Worm (Caenorhabditis elegans) whole organism, L1 larva: ENCODE measurements around the gene C56G2.5.

Source experiments
- C04F5.9 ChIP-seq: sonication (generic microtip); optimal IDR thresholded peaks from 2 replicates; lab custom pipeline; 2016; ENCODE audit warnings: missing genetic modification characterization, missing compliant biosample characterization
- C16A3.4 ChIP-seq: fragments of 150-350 bp; optimal IDR thresholded peaks from 2 replicates; lab custom pipeline; 2014; ENCODE audit warnings: missing biosample characterization, missing genetic modification characterization
- F16B12.6 ChIP-seq: fragments of 150-350 bp; optimal IDR thresholded peaks from 2 replicates; lab custom pipeline; 2014; ENCODE audit warnings: missing biosample characterization, missing genetic modification characterization
- Y116A8C.19 ChIP-seq: sonication (generic microtip); optimal IDR thresholded peaks from 2 replicates; lab custom pipeline; 2016; ENCODE audit warnings: missing compliant biosample characterization, missing genetic modification characterization, borderline replicate concordance
- blmp-1 ChIP-seq: fragments of 150-350 bp; optimal IDR thresholded peaks from 2 replicates; lab custom pipeline; 2014; ENCODE audit warnings: missing biosample characterization, missing genetic modification characterization
- ceh-82 ChIP-seq, 3 experiments: fragments of 150-350 bp in 1 of 3; sonication (generic microtip) in 2 of 3; optimal IDR thresholded peaks; 2 replicates each; lab custom pipeline; 2014 to 2017; ENCODE audit warnings: missing biosample characterization in 3 of 3, missing genetic modification characterization in 3 of 3
- dpl-1 ChIP-seq, 3 experiments: fragments of 150-350 bp in 2 of 3; sonication (generic microtip) in 1 of 3; optimal IDR thresholded peaks; 2 replicates each; lab custom pipeline; 2014 to 2017; ENCODE audit warnings: missing biosample characterization in 3 of 3, missing genetic modification characterization in 3 of 3, missing genetic modification reagents in 3 of 3
- dsc-1 ChIP-seq: sonication (generic microtip); optimal IDR thresholded peaks from 2 replicates; lab custom pipeline; 2016; ENCODE audit warnings: mild to moderate bottlenecking, missing genetic modification characterization, missing compliant biosample characterization
- efl-1 ChIP-seq, 4 experiments: fragments of 150-350 bp; optimal IDR thresholded peaks in 3 of 4; peaks in 1 of 4; 1 replicate in 1 of 4; 2 replicates in 3 of 4; lab custom pipeline; 2014; ENCODE audit warnings: missing biosample characterization in 2 of 4, missing genetic modification characterization in 2 of 4, missing genetic modification reagents in 2 of 4
- elt-3 ChIP-seq, 6 experiments: fragments of 150-350 bp in 1 of 6; sonication (generic microtip); optimal IDR thresholded peaks; 2 replicates each; lab custom pipeline; 2017 to 2018; ENCODE audit warnings: missing biosample characterization in 6 of 6, missing genetic modification characterization in 6 of 6, inconsistent platforms in 1 of 6
- ets-5 ChIP-seq: fragments of 200-800 bp; sonication (Bioruptor generic); IDR thresholded peaks from 2 replicates; pipeline ENCODE4 v1.3.6; 2022; ENCODE audit warnings: missing genetic modification characterization, missing compliant biosample characterization
- fos-1 ChIP-seq: fragments of 150-350 bp; optimal IDR thresholded peaks from 2 replicates; lab custom pipeline; 2014; ENCODE audit warnings: missing biosample characterization, missing genetic modification characterization
- grh-1 ChIP-seq: fragments of 200-800 bp; sonication (Bioruptor generic); IDR thresholded peaks from 2 replicates; pipeline ENCODE4 v1.3.6; 2022; ENCODE audit warnings: missing genetic modification reagents, missing genetic modification characterization, missing compliant biosample characterization
- irx-1 ChIP-seq: sonication (generic microtip); optimal IDR thresholded peaks from 2 replicates; lab custom pipeline; 2016; ENCODE audit warnings: missing genetic modification characterization, missing compliant biosample characterization
- isw-1 ChIP-seq: fragments of 200-800 bp; sonication (Bioruptor generic); IDR thresholded peaks from 2 replicates; pipeline ENCODE4 v1.3.6; 2022; ENCODE audit warnings: missing genetic modification characterization, missing compliant biosample characterization
- jun-1 ChIP-seq: fragments of 150-350 bp; optimal IDR thresholded peaks from 2 replicates; lab custom pipeline; 2014; ENCODE audit warnings: missing biosample characterization, missing genetic modification reagents, missing genetic modification characterization
- lin-13 ChIP-seq: fragments of 150-350 bp; optimal IDR thresholded peaks from 2 replicates; lab custom pipeline; 2014; ENCODE audit warnings: missing biosample characterization, missing genetic modification reagents, missing genetic modification characterization
- lin-14 ChIP-seq: fragments of 200-800 bp; sonication (Bioruptor generic); optimal IDR thresholded peaks from 2 replicates; lab custom pipeline; 2018; ENCODE audit warnings: mild to moderate bottlenecking, missing genetic modification characterization, moderate library complexity, missing compliant biosample characterization
- lin-35 ChIP-seq, 2 experiments: fragments of 150-350 bp; optimal IDR thresholded peaks; 2 replicates each; lab custom pipeline; 2014; ENCODE audit warnings: missing biosample characterization in 2 of 2, missing genetic modification characterization in 2 of 2, missing genetic modification reagents in 2 of 2
- lin-39 ChIP-seq: fragments of 150-350 bp; optimal IDR thresholded peaks from 2 replicates; lab custom pipeline; 2014; ENCODE audit warnings: missing biosample characterization, missing genetic modification reagents, missing genetic modification characterization
- lir-3 ChIP-seq: sonication (generic microtip); optimal IDR thresholded peaks from 2 replicates; lab custom pipeline; 2016; ENCODE audit warnings: mild to moderate bottlenecking, missing genetic modification characterization, moderate library complexity, missing compliant biosample characterization; ENCODE audit not compliant: poor library complexity
- lsy-2 ChIP-seq, 2 experiments: fragments of 150-350 bp; optimal IDR thresholded peaks; 2 replicates each; lab custom pipeline; 2014; ENCODE audit warnings: missing biosample characterization in 2 of 2, missing genetic modification characterization in 2 of 2
- mdl-1 ChIP-seq, 2 experiments: fragments of 150-350 bp; optimal IDR thresholded peaks; 2 replicates each; lab custom pipeline; 2014 to 2017; ENCODE audit warnings: missing biosample characterization in 2 of 2, missing genetic modification characterization in 2 of 2, inconsistent platforms in 1 of 2
- nhr-20 ChIP-seq: sonication (generic microtip); optimal IDR thresholded peaks from 2 replicates; lab custom pipeline; 2016; ENCODE audit warnings: mild to moderate bottlenecking, missing genetic modification characterization, missing compliant biosample characterization
- nhr-237 ChIP-seq: fragments of 150-350 bp; optimal IDR thresholded peaks from 2 replicates; lab custom pipeline; 2014; ENCODE audit warnings: missing biosample characterization, missing genetic modification characterization
- nhr-28 ChIP-seq: fragments of 150-350 bp; optimal IDR thresholded peaks from 2 replicates; lab custom pipeline; 2014; ENCODE audit warnings: missing biosample characterization, missing genetic modification characterization
- nhr-47 ChIP-seq: sonication (generic microtip); optimal IDR thresholded peaks from 2 replicates; lab custom pipeline; 2016; ENCODE audit warnings: mild to moderate bottlenecking, missing genetic modification characterization, moderate library complexity, missing compliant biosample characterization
- nhr-71 ChIP-seq: sonication (generic microtip); optimal IDR thresholded peaks from 2 replicates; lab custom pipeline; 2016; ENCODE audit warnings: mild to moderate bottlenecking, missing genetic modification characterization, moderate library complexity, missing compliant biosample characterization
- nhr-76 ChIP-seq: sonication (generic microtip); optimal IDR thresholded peaks from 2 replicates; lab custom pipeline; 2017; ENCODE audit warnings: missing biosample characterization, missing genetic modification characterization
- nhr-77 ChIP-seq: fragments of 150-350 bp; optimal IDR thresholded peaks from 2 replicates; lab custom pipeline; 2014; ENCODE audit warnings: missing biosample characterization, missing genetic modification characterization
- rnt-1 ChIP-seq: sonication (generic microtip); optimal IDR thresholded peaks from 2 replicates; lab custom pipeline; 2016; ENCODE audit warnings: mild to moderate bottlenecking, missing genetic modification characterization, moderate library complexity, missing compliant biosample characterization
- skn-1 ChIP-seq: fragments of 150-350 bp; optimal IDR thresholded peaks from 2 replicates; lab custom pipeline; 2014; ENCODE audit warnings: missing biosample characterization, missing genetic modification characterization
- snpc-4 ChIP-seq: fragments of 150-350 bp; optimal IDR thresholded peaks from 2 replicates; lab custom pipeline; 2014; ENCODE audit warnings: missing biosample characterization, missing genetic modification characterization
- snu-23 ChIP-seq: sonication (generic microtip); optimal IDR thresholded peaks from 2 replicates; lab custom pipeline; 2016; ENCODE audit warnings: missing genetic modification characterization, missing compliant biosample characterization
- sup-37 ChIP-seq: fragments of 200-800 bp; sonication (Bioruptor generic); optimal IDR thresholded peaks from 2 replicates; lab custom pipeline; 2018; ENCODE audit warnings: mild to moderate bottlenecking, missing genetic modification characterization, missing compliant biosample characterization
- swsn-7 ChIP-seq: sonication (generic microtip); optimal IDR thresholded peaks from 2 replicates; lab custom pipeline; 2016; ENCODE audit warnings: missing genetic modification characterization, missing compliant biosample characterization
- tbx-2 ChIP-seq: sonication (generic microtip); optimal IDR thresholded peaks from 2 replicates; lab custom pipeline; 2016; ENCODE audit warnings: missing genetic modification characterization, missing compliant biosample characterization
- unc-130 ChIP-seq: fragments of 150-350 bp; optimal IDR thresholded peaks from 2 replicates; lab custom pipeline; 2017; ENCODE audit warnings: missing biosample characterization, missing genetic modification characterization, inconsistent platforms
- xbp-1 ChIP-seq: sonication (generic microtip); optimal IDR thresholded peaks from 2 replicates; lab custom pipeline; 2016; ENCODE audit warnings: missing genetic modification characterization, missing compliant biosample characterization
- ztf-4 ChIP-seq: fragments of 150-350 bp; optimal IDR thresholded peaks from 2 replicates; lab custom pipeline; 2014; ENCODE audit warnings: missing biosample characterization, missing genetic modification characterization

C56G2.5 gene

DNA sequence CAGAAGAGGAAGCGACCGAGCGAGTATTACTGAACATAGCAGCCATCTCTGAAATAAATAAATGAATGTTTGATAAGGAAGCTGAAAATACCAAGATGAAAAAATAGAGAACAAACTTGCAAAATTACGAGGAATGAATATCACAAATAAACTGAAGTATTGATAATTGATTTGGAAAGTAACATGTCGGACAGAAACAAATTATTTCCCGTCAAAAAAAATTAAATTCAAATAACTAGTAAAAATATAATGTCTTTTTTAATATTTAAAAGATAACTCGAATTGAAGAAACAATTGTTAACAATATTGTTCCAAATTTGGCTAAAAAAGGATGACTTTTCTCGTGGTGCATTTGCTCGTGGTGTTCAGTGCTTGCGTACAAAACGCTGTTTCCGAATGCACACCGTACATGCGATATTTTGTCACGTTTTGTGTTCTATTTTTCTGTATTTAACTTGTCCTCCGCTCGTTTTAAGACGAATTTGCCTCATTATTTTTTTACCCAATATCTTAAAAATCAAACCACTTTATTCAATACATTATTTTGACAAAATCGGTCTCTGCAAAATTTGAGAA, 17.9 kb upstream of the C56G2.5 start, which contains the start of gene rpn-13:
TSS of gene rpn-13 (minus strand) at position 51 of the 576 bp plus-strand sequence.
- TF ChIP-seq Y116A8C.19 (tag; lab: Kevin White, UChicago): no peak
- peak; percentile 58 to 62 for TF ChIP-seq efl-1 (optimal IDR thresholded peaks at IDR 0.05; lab: Kevin White, UChicago)
- peak in 1 of 2 experiments; percentile 64 for TF ChIP-seq efl-1 (GFP tag; optimal IDR thresholded peaks at IDR 0.05 in 1 of 2; lab: Kevin White, UChicago)
- TF ChIP-seq sup-37 (GFP tag; lab: Kevin White, UChicago): no peak
- peak in 2 of 3 experiments; percentile 52 to 56 for TF ChIP-seq ceh-82 (tag; optimal IDR thresholded peaks at IDR 0.05; lab: Kevin White, UChicago)
- peak; percentile 22 to 64 (median 60) for TF ChIP-seq dpl-1 (GFP tag; optimal IDR thresholded peaks at IDR 0.05; lab: Kevin White, UChicago)
- TF ChIP-seq dsc-1: no peak
- peak; percentile 98 for TF ChIP-seq skn-1 (tag; lab: Kevin White, UChicago)
- peak; percentile 59 for TF ChIP-seq nhr-71
- no peak for TF ChIP-seq isw-1 (GFP tag; lab: Robert Waterston, UW)
- TF ChIP-seq snpc-4 (tag; lab: Kevin White, UChicago): peak; percentile 1
- TF ChIP-seq nhr-28 (tag; lab: Kevin White, UChicago): no peak
- peak; percentile 84 for TF ChIP-seq unc-130 (tag; lab: Kevin White, UChicago)
- TF ChIP-seq F16B12.6 (tag; lab: Kevin White, UChicago): peak; percentile 95
- peak in 1 of 6 experiments; percentile 27 for TF ChIP-seq elt-3 (tag; optimal IDR thresholded peaks at IDR 0.05; lab: Kevin White, UChicago)
- peak; percentile 54 for TF ChIP-seq nhr-47 (tag; lab: Kevin White, UChicago)
- peak; percentile 41 for TF ChIP-seq xbp-1
- peak; percentile 52 for TF ChIP-seq C16A3.4 (tag; lab: Kevin White, UChicago)
- peak; percentile 32 for TF ChIP-seq nhr-20 (tag; lab: Kevin White, UChicago)
- TF ChIP-seq fos-1 (tag; lab: Kevin White, UChicago): peak; percentile 49
- TF ChIP-seq grh-1 (GFP tag; lab: Robert Waterston, UW): no peak
- TF ChIP-seq nhr-77 (tag; lab: Kevin White, UChicago): no peak
- TF ChIP-seq jun-1: peak; percentile 6
- peak; percentile 23 for TF ChIP-seq tbx-2 (tag; lab: Kevin White, UChicago)
- peak; percentile 35 for TF ChIP-seq rnt-1 (tag; lab: Kevin White, UChicago)
- TF ChIP-seq lsy-2 (tag; optimal IDR thresholded peaks at IDR 0.05; lab: Kevin White, UChicago): peak; percentile 94 to 98
- TF ChIP-seq swsn-7 (tag; lab: Kevin White, UChicago): peak; percentile 40
- TF ChIP-seq lin-39 (tag; lab: Kevin White, UChicago): no peak
- TF ChIP-seq blmp-1 (tag; lab: Kevin White, UChicago): peak; percentile 35
- TF ChIP-seq lin-13 (GFP tag; lab: Kevin White, UChicago): peak; percentile 28
- TF ChIP-seq nhr-76: no peak
- TF ChIP-seq C04F5.9: no peak
- no peak for TF ChIP-seq irx-1 (tag; lab: Kevin White, UChicago)
- no peak for TF ChIP-seq nhr-237 (tag; lab: Kevin White, UChicago)
- TF ChIP-seq snu-23 (GFP tag; lab: Kevin White, UChicago): peak; percentile 63
- no peak for TF ChIP-seq ztf-4 (tag; lab: Kevin White, UChicago)
- TF ChIP-seq lin-35 (GFP tag; optimal IDR thresholded peaks at IDR 0.05; lab: Kevin White, UChicago): peak; percentile 70 to 83
- TF ChIP-seq ets-5 (GFP tag; lab: Robert Waterston, UW): no peak
- TF ChIP-seq lin-14 (GFP tag; lab: Kevin White, UChicago): peak; percentile 42
- peak in 1 of 2 experiments; percentile 65 for TF ChIP-seq mdl-1 (tag; optimal IDR thresholded peaks at IDR 0.05; lab: Kevin White, UChicago)

DNA sequence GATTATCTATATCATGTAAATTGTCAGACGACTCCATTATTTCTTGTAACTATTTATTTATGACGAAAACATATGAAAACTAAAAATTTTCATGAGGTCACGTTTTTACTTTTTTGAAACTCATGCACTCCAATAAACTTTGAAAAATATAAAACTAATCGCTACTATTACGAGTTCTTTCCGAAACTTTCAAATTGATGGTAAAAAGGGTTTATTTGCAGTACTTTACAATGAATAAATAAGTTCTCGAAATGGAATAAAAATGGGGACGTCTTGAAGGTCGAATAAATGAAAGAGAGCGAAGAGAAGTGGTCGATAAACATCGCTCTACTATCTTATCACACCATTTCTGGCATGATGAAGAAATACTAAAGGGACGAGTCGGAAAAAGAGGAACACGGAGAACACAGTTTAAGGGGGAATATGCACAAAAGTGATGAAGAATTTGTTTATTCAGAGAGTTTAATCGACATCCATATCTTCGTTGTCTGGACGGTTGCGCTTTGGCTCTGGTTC, 15.9 kb upstream of the C56G2.5 start, which contains the start of gene let-767:
TSS of gene let-767 (minus strand) at position 51 of the 516 bp plus-strand sequence.
- no peak for TF ChIP-seq lir-3 (tag; lab: Kevin White, UChicago)
- TF ChIP-seq elt-3 (tag; optimal IDR thresholded peaks at IDR 0.05; lab: Kevin White, UChicago): peak in 1 of 6 experiments; percentile 61
- TF ChIP-seq, all 84 proteins: peak for 1
